Worm (Caenorhabditis elegans) whole organism, young adult: ENCODE measurements around the gene str-182.

Experiments used
- F10E7.11 ChIP-seq: sonication (generic microtip); optimal IDR thresholded peaks from 2 replicates; lab custom pipeline; 2017; ENCODE audit warnings: mild to moderate bottlenecking, missing genetic modification characterization, moderate library complexity, missing compliant biosample characterization
- F22D6.2 ChIP-seq: sonication (generic microtip); optimal IDR thresholded peaks from 2 replicates; lab custom pipeline; 2016; ENCODE audit warnings: mild to moderate bottlenecking, missing genetic modification characterization, missing compliant biosample characterization
- ZK185.1 ChIP-seq: sonication (generic microtip); optimal IDR thresholded peaks from 2 replicates; lab custom pipeline; 2016; ENCODE audit warnings: mild to moderate bottlenecking, missing genetic modification characterization, missing compliant biosample characterization; ENCODE audit not compliant: poor library complexity, severe bottlenecking
- chd-7 ChIP-seq: sonication (generic microtip); optimal IDR thresholded peaks from 2 replicates; lab custom pipeline; 2016; ENCODE audit warnings: mild to moderate bottlenecking, missing genetic modification characterization, moderate library complexity, missing compliant biosample characterization
- him-1 ChIP-seq: sonication (generic microtip); optimal IDR thresholded peaks from 2 replicates; lab custom pipeline; 2016; ENCODE audit warnings: missing genotype, missing genetic modification reagents, missing genetic modification characterization, missing compliant biosample characterization

- no peak for TF ChIP-seq chd-7
- TF ChIP-seq ZK185.1 (tag; lab: Kevin White, UChicago): no peak
- no peak for TF ChIP-seq F22D6.2 (tag; lab: Kevin White, UChicago)
- no peak for TF ChIP-seq him-1 (tag; lab: Kevin White, UChicago)
- no peak for TF ChIP-seq F10E7.11
Observed at ce11 chrV:10230932-10231331, 2.3 kb downstream of the str-182 start, which contains the start of gene fipr-6.
